In the genomic region with DNA sequence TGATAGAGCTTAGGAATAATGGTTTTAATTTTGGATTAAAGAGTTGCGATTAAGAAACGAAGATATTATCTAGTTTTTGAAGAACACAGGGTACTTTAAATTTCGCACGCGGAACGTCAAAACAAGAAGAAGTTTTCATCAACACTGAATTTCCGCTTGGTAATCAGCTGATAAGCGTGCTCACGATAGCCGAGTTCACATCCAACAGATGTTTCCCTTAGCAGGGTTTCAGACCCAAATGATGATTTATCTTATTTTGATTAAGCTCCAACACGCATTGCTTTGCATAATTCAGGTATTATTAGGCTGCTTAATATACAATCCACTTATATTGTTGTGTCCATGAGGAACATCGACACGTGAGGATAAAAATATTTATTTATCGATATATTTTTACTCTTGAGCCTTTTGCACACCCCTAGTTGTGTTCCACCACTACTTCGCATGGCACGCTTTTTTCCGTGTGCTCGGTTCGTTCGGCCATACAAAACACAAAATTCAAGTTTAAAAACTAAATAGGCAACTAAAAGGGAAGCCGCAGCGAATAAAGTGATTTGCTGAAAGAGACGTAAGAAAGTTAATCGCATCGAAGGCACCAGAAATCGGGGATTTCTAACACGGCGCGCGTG, we compare ENCODE assay signal across 1 fruit fly cellular context.
TF ChIP-seq lines count a peak whose summit lies in the region.

Gene Tpr2 (plus strand): TSS at position 418 of the 629 bp plus-strand sequence.

TF ChIP-seq in whole organism, embryonic, 481 proteins besides CTCF, POLR2A, EP300 and RAD21 (continued from another document):
- TF ChIP-seq CG8281 (tag; optimal IDR thresholded peaks at IDR 0.05; lab: Kevin White, UChicago) (no peak), pita (GFP tag; optimal IDR thresholded peaks at IDR 0.05; lab: Kevin White, UChicago) (peak; percentile 91), E2f1 (GFP tag; IDR thresholded peaks at IDR 0.05; lab: Robert Waterston, UW) (peak; percentile 22; the same call in 1 of the 2 replicates), jumu (GFP tag; optimal IDR thresholded peaks at IDR 0.05; lab: Kevin White, UChicago) (peak; percentile 42), sd (tag; optimal IDR thresholded peaks at IDR 0.05; lab: Kevin White, UChicago) (peak; percentile 62), peb (GFP tag; IDR thresholded peaks at IDR 0.05; lab: Robert Waterston, UW) (0 out of 2 replicates have a peak, but pooled peaks have one; percentile 5), Ptx1 (GFP tag; IDR thresholded peaks at IDR 0.05; lab: Robert Waterston, UW) (peak; percentile 62), tll (GFP tag; optimal IDR thresholded peaks at IDR 0.05; lab: Kevin White, UChicago) (peak in 1 of 2 experiments; percentile 61), sisA (GFP tag; IDR thresholded peaks at IDR 0.05; lab: Robert Waterston, UW) (no peak), CG6272 (GFP tag; IDR thresholded peaks at IDR 0.05; lab: Robert Waterston, UW) (no peak), CG16815 (GFP tag; optimal IDR thresholded peaks at IDR 0.05; lab: Kevin White, UChicago) (peak; percentile 4), CG2199 (GFP tag; IDR thresholded peaks at IDR 0.05; lab: Robert Waterston, UW) (peak; percentile 40; the same call in 2 of the 3 replicates), Blimp-1 (GFP tag; optimal IDR thresholded peaks at IDR 0.05; lab: Kevin White, UChicago) (peak; percentile 24), CG3065 (GFP tag; optimal IDR thresholded peaks at IDR 0.05; lab: Kevin White, UChicago) (no peak), gcm (GFP tag; optimal IDR thresholded peaks at IDR 0.05; lab: Kevin White, UChicago) (peak; percentile 22), sc (optimal IDR thresholded peaks at IDR 0.05; lab: Kevin White, UChicago) (no peak), sc (GFP tag; optimal IDR thresholded peaks at IDR 0.05; lab: Kevin White, UChicago) (no peak), CG2202 (tag; optimal IDR thresholded peaks at IDR 0.05; lab: Kevin White, UChicago) (peak; percentile 50), oc (tag; optimal IDR thresholded peaks at IDR 0.05; lab: Kevin White, UChicago) (peak; percentile 8), CkIIα-i1 (GFP tag; IDR thresholded peaks at IDR 0.05; lab: Robert Waterston, UW) (no peak), gsb (GFP tag; IDR thresholded peaks at IDR 0.05; lab: Robert Waterston, UW) (no peak), gce (GFP tag; IDR thresholded peaks at IDR 0.05; lab: Robert Waterston, UW) (no peak), CG11456 (GFP tag; IDR thresholded peaks at IDR 0.05; lab: Robert Waterston, UW) (0 out of 3 replicates have a peak, but pooled peaks have one; percentile 40), disco-r (GFP tag; optimal IDR thresholded peaks at IDR 0.05; lab: Kevin White, UChicago) (peak; percentile 49), mam (GFP tag; optimal IDR thresholded peaks at IDR 0.05; lab: Kevin White, UChicago) (peak; percentile 42), trem (tag; optimal IDR thresholded peaks at IDR 0.05; lab: Kevin White, UChicago) (peak; percentile 91), CG30020 (tag; optimal IDR thresholded peaks at IDR 0.05; lab: Kevin White, UChicago) (peak; percentile 55), pho (GFP tag; optimal IDR thresholded peaks at IDR 0.05; lab: Kevin White, UChicago) (peak; percentile 56), CG17186 (GFP tag; optimal IDR thresholded peaks at IDR 0.05; lab: Kevin White, UChicago) (peak; percentile 86), CG11504 (tag; optimal IDR thresholded peaks at IDR 0.05; lab: Kevin White, UChicago) (peak; percentile 54), sug (tag; optimal IDR thresholded peaks at IDR 0.05; lab: Kevin White, UChicago) (peak; percentile 59), kah (GFP tag; optimal IDR thresholded peaks at IDR 0.05; lab: Kevin White, UChicago) (no peak), CG7372 (GFP tag; IDR thresholded peaks at IDR 0.05; lab: Robert Waterston, UW) (no peak), hbn (GFP tag; IDR thresholded peaks at IDR 0.05; lab: Robert Waterston, UW; ENCODE audit: partially characterized antibody) (peak; percentile 95), bigmax (GFP tag; optimal IDR thresholded peaks at IDR 0.05; lab: Kevin White, UChicago) (no peak), chinmo (GFP tag; IDR thresholded peaks at IDR 0.05; lab: Robert Waterston, UW; ENCODE audit: partially characterized antibody) (0 out of 4 replicates have a peak, but pooled peaks have one; percentile 52), CG10565 (GFP tag; optimal IDR thresholded peaks at IDR 0.05; lab: Kevin White, UChicago) (no peak), ems (GFP tag; optimal IDR thresholded peaks at IDR 0.05; lab: Kevin White, UChicago) (peak; percentile 58), D19B (GFP tag; optimal IDR thresholded peaks at IDR 0.05; lab: Kevin White, UChicago) (peak; percentile 64), B-H1 (GFP tag; IDR thresholded peaks at IDR 0.05; lab: Robert Waterston, UW) (no peak), CG3995 (GFP tag; optimal IDR thresholded peaks at IDR 0.05; lab: Kevin White, UChicago) (peak; percentile 99), NfI (GFP tag; optimal IDR thresholded peaks at IDR 0.05; lab: Kevin White, UChicago) (peak; percentile 71), CG7556 (GFP tag; optimal IDR thresholded peaks at IDR 0.05; lab: Kevin White, UChicago) (peak; percentile 10), hkb (optimal IDR thresholded peaks at IDR 0.05; lab: Kevin White, UChicago) (peak; percentile 74), hkb (GFP tag; IDR thresholded peaks at IDR 0.05; lab: Robert Waterston, UW) (no peak), Poxn (GFP tag; IDR thresholded peaks at IDR 0.05; lab: Robert Waterston, UW) (no peak), Sin3A (optimal IDR thresholded peaks at IDR 0.05; lab: Kevin White, UChicago) (peak; percentile 94)
